Fruit fly (Drosophila melanogaster) whole organism, embryonic: ENCODE results near the gene Cyp313a1.

ENCODE experiments used
- Asciz ChIP-seq: fragments of 200-800 bp; sonication (Bioruptor generic); optimal IDR thresholded peaks from 2 replicates; lab custom pipeline; 2017; ENCODE audit warnings: missing biosample characterization, mild to moderate bottlenecking, missing genetic modification characterization, missing genetic modification reagents
- Atf3 ChIP-seq: fragments of 200-800 bp; sonication (Bioruptor generic); optimal IDR thresholded peaks from 3 replicates; lab custom pipeline; 2016; ENCODE audit warnings: missing biosample characterization, missing genetic modification characterization
- Bteb2 ChIP-seq: fragments of 200-800 bp; sonication (Bioruptor generic); optimal IDR thresholded peaks from 2 replicates; lab custom pipeline; 2016; ENCODE audit warnings: missing biosample characterization, missing genetic modification characterization
- CG10654 ChIP-seq: fragments of 200-800 bp; sonication (Bioruptor generic); optimal IDR thresholded peaks from 2 replicates; lab custom pipeline; 2016; ENCODE audit warnings: missing biosample characterization, missing genetic modification characterization
- CG11093 ChIP-seq: fragments of 200-800 bp; sonication (Bioruptor generic); IDR thresholded peaks from 3 replicates; pipeline ENCODE4 v1.3.6; 2022; ENCODE audit warnings: missing biosample characterization, missing genetic modification characterization
- CG12071 ChIP-seq: fragments of 200-800 bp; sonication (Bioruptor generic); optimal IDR thresholded peaks from 3 replicates; lab custom pipeline; 2018; ENCODE audit warnings: missing biosample characterization, mild to moderate bottlenecking, missing genetic modification characterization
- CG12391 ChIP-seq: fragments of 200-800 bp; sonication (Bioruptor generic); optimal IDR thresholded peaks from 3 replicates; lab custom pipeline; 2018; ENCODE audit warnings: missing biosample characterization, mild to moderate bottlenecking, missing genetic modification characterization, moderate library complexity
- CG1529 ChIP-seq: fragments of 200-800 bp; sonication (Bioruptor generic); optimal IDR thresholded peaks from 3 replicates; lab custom pipeline; 2018; ENCODE audit warnings: missing biosample characterization, missing genetic modification characterization
- CG17328 ChIP-seq: fragments of 200-800 bp; sonication (Bioruptor generic); IDR thresholded peaks from 2 replicates; pipeline ENCODE4 v1.3.6; 2022; ENCODE audit warnings: missing biosample characterization, missing genetic modification characterization
- CG17802 ChIP-seq: fragments of 200-800 bp; sonication (Bioruptor generic); optimal IDR thresholded peaks from 2 replicates; lab custom pipeline; 2018; ENCODE audit warnings: missing biosample characterization, mild to moderate bottlenecking, missing genetic modification characterization, moderate library complexity
- CG32532 ChIP-seq: fragments of 200-800 bp; sonication (Bioruptor generic); IDR thresholded peaks from 2 replicates; pipeline ENCODE4 v1.3.6; 2022; ENCODE audit warnings: missing biosample characterization, missing genetic modification characterization
- CG34376 ChIP-seq: fragments of 200-800 bp; sonication (Bioruptor generic); optimal IDR thresholded peaks from 2 replicates; lab custom pipeline; 2018; ENCODE audit warnings: missing biosample characterization, mild to moderate bottlenecking, missing genetic modification characterization
- CG3995 ChIP-seq: fragments of 200-800 bp; sonication (Bioruptor generic); optimal IDR thresholded peaks from 3 replicates; lab custom pipeline; 2016; ENCODE audit warnings: missing biosample characterization, missing genetic modification characterization
- CG43689 ChIP-seq: fragments of 200-800 bp; sonication (Bioruptor generic); IDR thresholded peaks from 2 replicates; pipeline ENCODE4 v1.3.6; 2022; ENCODE audit warnings: missing biosample characterization, missing genetic modification characterization
- CG8281 ChIP-seq: fragments of 200-800 bp; sonication (Bioruptor generic); optimal IDR thresholded peaks from 2 replicates; lab custom pipeline; 2018; ENCODE audit warnings: missing biosample characterization, mild to moderate bottlenecking, missing genetic modification characterization, moderate library complexity
- CG9932 ChIP-seq: fragments of 200-800 bp; sonication (Bioruptor generic); IDR thresholded peaks from 2 replicates; pipeline ENCODE4 v1.3.6; 2022; ENCODE audit warnings: missing biosample characterization, missing genetic modification characterization
- CkIIα-i1 ChIP-seq: fragments of 200-800 bp; sonication (Bioruptor generic); IDR thresholded peaks from 2 replicates; pipeline ENCODE4 v1.3.6; 2022; ENCODE audit warnings: missing biosample characterization, missing genetic modification characterization
- Doc2 ChIP-seq: fragments of 200-800 bp; sonication (Bioruptor generic); IDR thresholded peaks from 2 replicates; pipeline ENCODE4 v1.3.6; 2022; ENCODE audit warnings: missing biosample characterization, missing genetic modification characterization
- Fer1 ChIP-seq: fragments of 200-800 bp; sonication (Bioruptor generic); optimal IDR thresholded peaks from 2 replicates; lab custom pipeline; 2017; ENCODE audit warnings: missing biosample characterization, mild to moderate bottlenecking, missing genetic modification characterization
- Gsc ChIP-seq: fragments of 200-800 bp; sonication (Bioruptor generic); IDR thresholded peaks from 2 replicates; pipeline ENCODE4 v1.3.6; 2022; ENCODE audit warnings: missing biosample characterization, missing genetic modification characterization
- Hmx ChIP-seq: fragments of 200-800 bp; sonication (Bioruptor generic); optimal IDR thresholded peaks from 2 replicates; lab custom pipeline; 2016; ENCODE audit warnings: missing biosample characterization, missing genetic modification characterization
- Jarid2 ChIP-seq: fragments of 200-800 bp; sonication (Bioruptor generic); optimal IDR thresholded peaks from 3 replicates; lab custom pipeline; 2017; ENCODE audit warnings: mild to moderate bottlenecking, missing biosample characterization, missing genetic modification reagents, missing genetic modification characterization
- Med ChIP-seq: fragments of 200-800 bp; sonication (Bioruptor generic); peaks from one replicate; lab custom pipeline; 2016; ENCODE audit warnings: missing biosample characterization, missing genetic modification characterization, mild to moderate bottlenecking, inconsistent platforms, moderate library complexity
- Myb ChIP-seq: fragments of 200-800 bp; sonication (Bioruptor generic); optimal IDR thresholded peaks from 2 replicates; lab custom pipeline; 2016; ENCODE audit warnings: missing biosample characterization, missing genetic modification characterization
- NC2β ChIP-seq: fragments of 200-800 bp; sonication (Bioruptor generic); optimal IDR thresholded peaks from 2 replicates; lab custom pipeline; 2016; ENCODE audit warnings: missing biosample characterization, missing genetic modification characterization
- NFAT ChIP-seq: fragments of 200-800 bp; sonication (Bioruptor generic); IDR thresholded peaks from 2 replicates; pipeline ENCODE4 v1.3.6; 2022; ENCODE audit warnings: missing biosample characterization, missing genetic modification characterization
- Optix ChIP-seq: fragments of 200-800 bp; sonication (Bioruptor generic); IDR thresholded peaks from 3 replicates; pipeline ENCODE4 v1.3.6; 2022; ENCODE audit warnings: missing biosample characterization, missing genetic modification characterization
- Rx ChIP-seq: fragments of 200-800 bp; sonication (Bioruptor generic); IDR thresholded peaks from 2 replicates; pipeline ENCODE4 v1.3.6; 2022; ENCODE audit warnings: missing biosample characterization, missing genetic modification characterization
- Trl ChIP-seq, 3 experiments: fragments of >200 bp in 2 of 3; fragments of 200-800 bp in 1 of 3; sonication (Bioruptor generic) in 1 of 3; optimal IDR thresholded peaks; 2 replicates in 1 of 3; 3 replicates in 2 of 3; lab custom pipeline; 2016 to 2017; ENCODE audit warnings: missing biosample characterization in 1 of 3, missing genetic modification characterization in 1 of 3
- Vsx1 ChIP-seq: fragments of 200-800 bp; sonication (Bioruptor generic); optimal IDR thresholded peaks from 2 replicates; lab custom pipeline; 2017; ENCODE audit warnings: missing biosample characterization, mild to moderate bottlenecking, missing genetic modification characterization, missing genetic modification reagents
- cas ChIP-seq: fragments of 200-800 bp; sonication (Bioruptor generic); IDR thresholded peaks from 2 replicates; pipeline ENCODE4 v1.3.6; 2022; ENCODE audit warnings: missing biosample characterization, missing genetic modification characterization
- cato ChIP-seq: fragments of 200-800 bp; sonication (Bioruptor generic); optimal IDR thresholded peaks from 2 replicates; lab custom pipeline; 2016; ENCODE audit warnings: missing biosample characterization, missing genetic modification characterization, borderline replicate concordance
- dan ChIP-seq: fragments of 200-800 bp; sonication (Bioruptor generic); IDR thresholded peaks from 2 replicates; pipeline ENCODE4 v1.3.6; 2022; ENCODE audit warnings: missing biosample characterization, missing genetic modification characterization
- disco-r ChIP-seq: fragments of 200-800 bp; sonication (Bioruptor generic); optimal IDR thresholded peaks from 2 replicates; lab custom pipeline; 2016; ENCODE audit warnings: missing biosample characterization, missing genetic modification characterization
- en ChIP-seq: fragments of 200-800 bp; sonication (Bioruptor generic); optimal IDR thresholded peaks from 2 replicates; lab custom pipeline; 2016; ENCODE audit warnings: missing biosample characterization, missing genetic modification characterization
- fd102C ChIP-seq: fragments of 200-800 bp; sonication (Bioruptor generic); optimal IDR thresholded peaks from 2 replicates; lab custom pipeline; 2018; ENCODE audit warnings: missing biosample characterization, mild to moderate bottlenecking, missing genetic modification characterization, moderate library complexity
- gce ChIP-seq: fragments of 200-800 bp; sonication (Bioruptor generic); IDR thresholded peaks from 3 replicates; pipeline ENCODE4 v1.3.6; 2022; ENCODE audit warnings: missing biosample characterization, missing genetic modification characterization
- gcm2 ChIP-seq: fragments of 200-800 bp; sonication (Bioruptor generic); optimal IDR thresholded peaks from 2 replicates; lab custom pipeline; 2016; ENCODE audit warnings: missing biosample characterization, missing genetic modification characterization
- gro ChIP-seq: fragments of 200-800 bp; sonication (Bioruptor generic); optimal IDR thresholded peaks from 2 replicates; lab custom pipeline; 2016; ENCODE audit warnings: missing biosample characterization, missing genetic modification characterization
- lmd ChIP-seq: fragments of 200-800 bp; sonication (Bioruptor generic); IDR thresholded peaks from 2 replicates; pipeline ENCODE4 v1.3.6; 2022; ENCODE audit warnings: missing biosample characterization, missing genetic modification characterization
- pnt ChIP-seq: fragments of 200-800 bp; sonication (Bioruptor generic); optimal IDR thresholded peaks from 3 replicates; lab custom pipeline; 2016; ENCODE audit warnings: missing biosample characterization, missing genetic modification characterization
- sc ChIP-seq, 3 experiments: fragments of >200 bp in 2 of 3; fragments of 200-800 bp in 1 of 3; sonication (Bioruptor generic) in 1 of 3; optimal IDR thresholded peaks; 2 replicates in 2 of 3; 3 replicates in 1 of 3; lab custom pipeline; 2017; ENCODE audit warnings: mild to moderate bottlenecking in 1 of 3, missing biosample characterization in 1 of 3, missing genetic modification characterization in 1 of 3, missing genetic modification reagents in 1 of 3
- slou ChIP-seq: fragments of 200-800 bp; sonication (Bioruptor generic); optimal IDR thresholded peaks from 3 replicates; lab custom pipeline; 2016; ENCODE audit warnings: missing biosample characterization, missing genetic modification characterization
- slp2 ChIP-seq: fragments of 200-800 bp; sonication (Bioruptor generic); optimal IDR thresholded peaks from 2 replicates; lab custom pipeline; 2016; ENCODE audit warnings: missing biosample characterization, missing genetic modification characterization
- sna ChIP-seq: fragments of 200-800 bp; sonication (Bioruptor generic); IDR thresholded peaks from 2 replicates; pipeline ENCODE4 v1.3.6; 2022; ENCODE audit warnings: missing biosample characterization, missing genetic modification characterization; ENCODE audit not compliant: partially characterized antibody
- tin ChIP-seq: fragments of 200-800 bp; sonication (Bioruptor generic); optimal IDR thresholded peaks from 3 replicates; lab custom pipeline; 2016; ENCODE audit warnings: missing biosample characterization, missing genetic modification characterization
- tll ChIP-seq, 2 experiments: fragments of 200-800 bp in 1 of 2; fragments of >200 bp in 1 of 2; sonication (Bioruptor generic) in 1 of 2; optimal IDR thresholded peaks; 2 replicates each; lab custom pipeline; 2017 to 2019; ENCODE audit warnings: missing biosample characterization in 2 of 2, missing genetic modification characterization in 2 of 2, mild to moderate bottlenecking in 1 of 2, moderate library complexity in 1 of 2
- tna ChIP-seq: fragments of 200-800 bp; sonication (Bioruptor generic); IDR thresholded peaks from 2 replicates; pipeline ENCODE4 v1.3.6; 2022; ENCODE audit warnings: missing biosample characterization, missing genetic modification characterization; ENCODE audit not compliant: partially characterized antibody
- zen ChIP-seq: fragments of 200-800 bp; sonication (Bioruptor generic); optimal IDR thresholded peaks from 3 replicates; lab custom pipeline; 2018; ENCODE audit warnings: missing biosample characterization, mild to moderate bottlenecking, missing genetic modification characterization, moderate library complexity
- zfh2 ChIP-seq: fragments of 200-800 bp; sonication (Bioruptor generic); optimal IDR thresholded peaks from 2 replicates; lab custom pipeline; 2016; ENCODE audit warnings: missing biosample characterization, missing genetic modification characterization

Gene Cyp313a1

dm6 chr3R:14476273-14476672, 44.6 kb upstream of the Cyp313a1 start (continued):
- TF ChIP-seq fd102C (no peak), CG8281 (peak; percentile 24), CG12391 (tag; lab: Kevin White, UChicago) (peak; percentile 56), lmd (GFP tag; lab: Robert Waterston, UW) (peak; percentile 67), zen (tag; lab: Kevin White, UChicago) (no peak), NC2β (GFP tag; lab: Kevin White, UChicago) (no peak), en (GFP tag; lab: Kevin White, UChicago) (peak; percentile 59), CG12071 (GFP tag; lab: Kevin White, UChicago) (peak; percentile 86), Jarid2 (GFP tag; lab: Kevin White, UChicago) (peak; percentile 44), CG17328 (GFP tag; lab: Robert Waterston, UW) (peak; percentile 66), Med (GFP tag; lab: Kevin White, UChicago) (peak; percentile 96), Bteb2 (GFP tag; lab: Kevin White, UChicago) (no peak), Atf3 (peak; percentile 2), slou (no peak), zfh2 (GFP tag; lab: Kevin White, UChicago) (no peak), Vsx1 (GFP tag; lab: Kevin White, UChicago) (peak; percentile 53), CG1529 (GFP tag; lab: Kevin White, UChicago) (peak; percentile 28), CG32532 (GFP tag; lab: Robert Waterston, UW) (peak; percentile 78), CG34376 (GFP tag; lab: Kevin White, UChicago) (no peak), tna (no peak), Trl (optimal IDR thresholded peaks at IDR 0.05; lab: Kevin White, UChicago) (no peak), Trl (GFP tag; optimal IDR thresholded peaks at IDR 0.05; lab: Kevin White, UChicago) (peak; percentile 48), CG10654 (peak; percentile 66), NFAT (0 out of 2 replicates have a peak, but pooled peaks have one; percentile 45), Asciz (GFP tag; lab: Kevin White, UChicago) (peak; percentile 49), tin (peak; percentile 65), gro (GFP tag; lab: Kevin White, UChicago) (no peak), Optix (GFP tag; lab: Robert Waterston, UW) (peak; percentile 77), Hmx (GFP tag; lab: Kevin White, UChicago) (no peak), cas (GFP tag; lab: Robert Waterston, UW) (no peak), CG17802 (tag; lab: Kevin White, UChicago) (peak; percentile 30), CG9932 (GFP tag; lab: Robert Waterston, UW) (0 out of 2 replicates have a peak, but pooled peaks have one; percentile 24), Gsc (GFP tag; lab: Robert Waterston, UW) (no peak), pnt (GFP tag; lab: Kevin White, UChicago) (peak; percentile 75), CkIIα-i1 (no peak), Myb (GFP tag; lab: Kevin White, UChicago) (peak; percentile 28), sc (optimal IDR thresholded peaks at IDR 0.05; lab: Kevin White, UChicago) (no peak), sc (GFP tag; optimal IDR thresholded peaks at IDR 0.05; lab: Kevin White, UChicago) (no peak), CG11093 (GFP tag; lab: Robert Waterston, UW) (0 out of 3 replicates have a peak, but pooled peaks have one; percentile 16), gce (no peak), Fer1 (GFP tag; lab: Kevin White, UChicago) (peak; percentile 78), Doc2 (no peak), CG3995 (GFP tag; lab: Kevin White, UChicago) (peak; percentile 19), Rx (peak; percentile 56; the same call in 1 of the 2 replicates), dan (GFP tag; lab: Robert Waterston, UW) (no peak), CG43689 (GFP tag; lab: Robert Waterston, UW) (peak; percentile 42; the same call in 1 of the 2 replicates), slp2 (GFP tag; lab: Kevin White, UChicago) (peak; percentile 29), disco-r (GFP tag; lab: Kevin White, UChicago) (peak; percentile 49), gcm2 (GFP tag; lab: Kevin White, UChicago) (no peak), sna (no peak), cato (GFP tag; lab: Kevin White, UChicago) (no peak), tll (GFP tag; optimal IDR thresholded peaks at IDR 0.05; lab: Kevin White, UChicago) (no peak)
